Fruit fly (Drosophila melanogaster) whole organism: Measurements from ENCODE around the gene opa.

Experiments used
- CG8478 ChIP-seq: fragments of >200 bp; optimal IDR thresholded peaks from 2 replicates; lab custom pipeline; 2018; ENCODE audit warnings: inconsistent platforms
- EcR ChIP-seq, 2 experiments: fragments of >200 bp; optimal IDR thresholded peaks; 2 replicates each; lab custom pipeline; 2017; ENCODE audit warnings: missing biosample characterization in 2 of 2, missing genetic modification characterization in 2 of 2, missing genetic modification reagents in 2 of 2
- pan ChIP-seq: fragments of >200 bp; optimal IDR thresholded peaks from 2 replicates; lab custom pipeline; 2017
- psq ChIP-seq: fragments of >200 bp; optimal IDR thresholded peaks from 2 replicates; lab custom pipeline; 2017
- usp ChIP-seq: fragments of >200 bp; optimal IDR thresholded peaks from 2 replicates; lab custom pipeline; 2017; ENCODE audit warnings: missing biosample characterization, missing genetic modification characterization, mixed read lengths

dm6 chr3R:4913181-4913580 lies 60.6 kb downstream of the opa start:
- TF ChIP-seq pan (lab: Kevin White, UChicago) (no peak), usp (GFP tag; lab: Kevin White, UChicago) (no peak), psq (no peak), EcR (GFP tag; optimal IDR thresholded peaks at IDR 0.05; lab: Kevin White, UChicago) (no peak), CG8478 (lab: Kevin White, UChicago) (no peak)
